Worm (Caenorhabditis elegans) whole organism, L2 larva: Measurements from ENCODE around the gene pxn-2.

Experiments used
- C34F6.9 ChIP-seq: fragments of 150-350 bp; optimal IDR thresholded peaks from 2 replicates; lab custom pipeline; 2014; ENCODE audit warnings: missing biosample characterization, missing genetic modification characterization
- F13H6.1 ChIP-seq: sonication (generic microtip); optimal IDR thresholded peaks from 2 replicates; lab custom pipeline; 2016; ENCODE audit warnings: missing genetic modification characterization, missing compliant biosample characterization
- Y55F3AM.14 ChIP-seq: fragments of 200-800 bp; sonication (Bioruptor generic); optimal IDR thresholded peaks from 2 replicates; lab custom pipeline; 2018; ENCODE audit warnings: mild to moderate bottlenecking, missing genetic modification characterization, missing compliant biosample characterization
- ZK546.5 ChIP-seq: sonication (generic microtip); optimal IDR thresholded peaks from 2 replicates; lab custom pipeline; 2017; ENCODE audit warnings: missing biosample characterization, missing genetic modification characterization
- alr-1 ChIP-seq: fragments of 150-350 bp; optimal IDR thresholded peaks from 2 replicates; lab custom pipeline; 2014; ENCODE audit warnings: missing biosample characterization, missing genetic modification characterization
- aly-2 ChIP-seq: fragments of 150-350 bp; optimal IDR thresholded peaks from 2 replicates; lab custom pipeline; 2014; ENCODE audit warnings: missing biosample characterization, missing genetic modification characterization
- blmp-1 ChIP-seq: sonication (generic microtip); optimal IDR thresholded peaks from 2 replicates; lab custom pipeline; 2017; ENCODE audit warnings: missing genetic modification characterization, mild to moderate bottlenecking, missing compliant biosample characterization, antibody characterized with exemption, moderate library complexity; ENCODE audit not compliant: insufficient read depth
- ceh-82 ChIP-seq: fragments of 150-350 bp; optimal IDR thresholded peaks from 2 replicates; lab custom pipeline; 2014; ENCODE audit warnings: missing biosample characterization, missing genetic modification characterization
- crh-2 ChIP-seq: sonication (generic microtip); optimal IDR thresholded peaks from 2 replicates; lab custom pipeline; 2017; ENCODE audit warnings: missing biosample characterization, missing genetic modification characterization
- dmd-4 ChIP-seq: sonication (generic microtip); optimal IDR thresholded peaks from 2 replicates; lab custom pipeline; 2017; ENCODE audit warnings: missing biosample characterization, missing genetic modification characterization
- elt-1 ChIP-seq: fragments of 150-350 bp; optimal IDR thresholded peaks from 2 replicates; lab custom pipeline; 2014; ENCODE audit warnings: missing biosample characterization, missing genetic modification characterization
- elt-3 ChIP-seq: sonication (generic microtip); optimal IDR thresholded peaks from 2 replicates; lab custom pipeline; 2017; ENCODE audit warnings: missing biosample characterization, missing genetic modification characterization
- fos-1 ChIP-seq: fragments of 150-350 bp; optimal IDR thresholded peaks from 2 replicates; lab custom pipeline; 2014; ENCODE audit warnings: missing biosample characterization, missing genetic modification characterization
- lin-11 ChIP-seq: fragments of 150-350 bp; sonication (generic microtip); optimal IDR thresholded peaks from 2 replicates; lab custom pipeline; 2014; ENCODE audit warnings: missing biosample characterization, missing genetic modification characterization, inconsistent platforms, mixed read lengths
- lin-13 ChIP-seq: fragments of 150-350 bp; optimal IDR thresholded peaks from 2 replicates; lab custom pipeline; 2014; ENCODE audit warnings: missing biosample characterization, missing genetic modification reagents, missing genetic modification characterization
- lsy-2 ChIP-seq, 2 experiments: fragments of 150-350 bp in 1 of 2; sonication (generic microtip) in 1 of 2; optimal IDR thresholded peaks; 2 replicates each; lab custom pipeline; 2014 to 2017; ENCODE audit warnings: missing biosample characterization in 2 of 2, missing genetic modification characterization in 2 of 2
- mdl-1 ChIP-seq, 2 experiments: fragments of 150-350 bp in 1 of 2; sonication (generic microtip) in 1 of 2; optimal IDR thresholded peaks; 2 replicates each; lab custom pipeline; 2017; ENCODE audit warnings: missing biosample characterization in 2 of 2, missing genetic modification characterization in 2 of 2
- nhr-129 ChIP-seq: fragments of 150-350 bp; optimal IDR thresholded peaks from 2 replicates; lab custom pipeline; 2014; ENCODE audit warnings: missing biosample characterization, missing genetic modification characterization
- nhr-23 ChIP-seq: fragments of 150-350 bp; optimal IDR thresholded peaks from 2 replicates; lab custom pipeline; 2014; ENCODE audit warnings: missing biosample characterization, missing genetic modification reagents, missing genetic modification characterization
- nhr-25 ChIP-seq: fragments of 150-350 bp; sonication (generic microtip); optimal IDR thresholded peaks from 3 replicates; lab custom pipeline; 2014; ENCODE audit warnings: missing biosample characterization, missing genetic modification characterization
- peb-1 ChIP-seq: fragments of 150-350 bp; optimal IDR thresholded peaks from 2 replicates; lab custom pipeline; 2014; ENCODE audit warnings: missing biosample characterization, missing genetic modification characterization
- sem-4 ChIP-seq: fragments of 150-350 bp; optimal IDR thresholded peaks from 2 replicates; lab custom pipeline; 2014; ENCODE audit warnings: missing biosample characterization, missing genetic modification reagents, missing genetic modification characterization
- sma-3 ChIP-seq: sonication (generic microtip); optimal IDR thresholded peaks from 2 replicates; lab custom pipeline; 2016; ENCODE audit warnings: missing genetic modification reagents, missing genetic modification characterization, missing compliant biosample characterization
- sma-9 ChIP-seq, 2 experiments: fragments of 150-350 bp in 1 of 2; sonication (generic microtip) in 1 of 2; optimal IDR thresholded peaks; 2 replicates each; lab custom pipeline; 2014 to 2016; ENCODE audit warnings: missing genetic modification characterization in 2 of 2, mild to moderate bottlenecking in 1 of 2, missing biosample characterization in 1 of 2, missing compliant biosample characterization in 1 of 2, missing genetic modification reagents in 1 of 2, moderate library complexity in 1 of 2
- snpc-4 ChIP-seq: fragments of 150-350 bp; optimal IDR thresholded peaks from 2 replicates; lab custom pipeline; 2014; ENCODE audit warnings: missing biosample characterization, missing genetic modification characterization
- unc-39 ChIP-seq: fragments of 150-350 bp; optimal IDR thresholded peaks from 2 replicates; lab custom pipeline; 2014; ENCODE audit warnings: missing biosample characterization, missing genetic modification characterization
- unc-62 ChIP-seq: fragments of 150-350 bp; optimal IDR thresholded peaks from 2 replicates; lab custom pipeline; 2014; ENCODE audit warnings: missing biosample characterization, missing genetic modification reagents, missing genetic modification characterization
- ztf-11 ChIP-seq: sonication (generic microtip); optimal IDR thresholded peaks from 2 replicates; lab custom pipeline; 2017; ENCODE audit warnings: missing biosample characterization, missing genetic modification characterization
- ztf-4 ChIP-seq: fragments of 150-350 bp; optimal IDR thresholded peaks from 2 replicates; lab custom pipeline; 2014; ENCODE audit warnings: missing biosample characterization, missing genetic modification characterization

Gene pxn-2

DNA sequence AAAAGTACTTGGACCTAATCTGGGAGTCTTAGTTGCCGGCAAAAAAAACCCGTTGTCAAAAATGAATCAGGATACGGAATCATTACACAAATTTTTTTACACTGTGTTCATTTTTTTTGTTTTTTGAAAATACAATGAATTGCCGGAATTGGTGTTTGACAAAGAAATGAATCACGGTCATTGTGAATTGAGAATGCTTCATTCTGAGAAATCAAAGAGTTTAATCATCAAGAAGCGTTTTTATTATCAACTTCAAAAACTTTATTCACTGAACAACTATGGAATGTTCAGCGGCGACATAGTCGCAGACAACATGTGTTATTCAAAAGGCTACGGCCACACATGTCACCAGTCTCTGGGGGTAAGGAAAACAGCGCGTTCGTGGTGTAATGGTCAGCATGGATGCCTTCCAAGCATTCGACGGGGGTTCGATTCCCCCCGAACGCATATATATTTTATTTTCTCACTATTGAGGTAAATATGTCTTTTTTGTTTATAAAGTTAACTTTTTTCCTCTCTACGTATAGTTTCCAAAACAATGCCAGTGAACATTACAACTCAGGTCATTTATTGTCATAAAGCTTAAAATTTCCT, 15.5 kb downstream of the pxn-2 start, which contains the start of gene nas-10 (continued):
- peak; percentile 75 for TF ChIP-seq sma-9 (GFP tag; optimal IDR thresholded peaks at IDR 0.05; lab: Kevin White, UChicago)
- no peak for TF ChIP-seq sma-9 (tag; optimal IDR thresholded peaks at IDR 0.05; lab: Kevin White, UChicago)
- TF ChIP-seq elt-1 (tag; lab: Kevin White, UChicago), result no peak
- no peak for TF ChIP-seq ztf-11 (tag; lab: Kevin White, UChicago)
- peak; percentile 39 for TF ChIP-seq lin-13 (GFP tag; lab: Kevin White, UChicago)
- peak; percentile 67 for TF ChIP-seq nhr-129 (tag; lab: Kevin White, UChicago)
- no peak for TF ChIP-seq nhr-23 (tag; lab: Kevin White, UChicago)
- TF ChIP-seq ztf-4 (tag; lab: Kevin White, UChicago), result no peak
- TF ChIP-seq fos-1 (tag; lab: Kevin White, UChicago), result peak; percentile 46
- TF ChIP-seq, all 48 proteins: peak for 15

DNA sequence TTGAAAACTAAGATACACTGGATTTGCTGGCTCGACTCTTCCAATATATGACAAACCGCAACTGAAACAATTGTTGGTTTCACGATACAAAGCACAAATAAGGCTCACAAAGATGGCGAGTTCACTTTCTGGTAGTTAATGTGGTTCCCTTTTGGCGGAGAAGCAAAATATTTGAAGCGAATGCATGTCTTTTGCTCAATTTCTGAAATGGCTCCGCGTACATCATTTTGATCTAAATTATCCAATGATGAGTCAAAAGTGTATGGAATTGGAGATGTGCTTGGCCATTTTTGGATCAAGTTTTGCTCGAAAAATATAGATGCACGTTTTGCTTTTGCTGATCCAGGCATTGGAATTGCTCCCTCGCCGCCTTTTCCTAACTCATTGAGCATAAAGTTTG, 17.4 kb downstream of the pxn-2 start:
- TF ChIP-seq lin-11 (tag; lab: Kevin White, UChicago) (no peak), elt-3 (tag; lab: Kevin White, UChicago) (no peak), ZK546.5 (tag; lab: Kevin White, UChicago) (no peak), lin-13 (GFP tag; lab: Kevin White, UChicago) (no peak), unc-39 (tag; lab: Kevin White, UChicago) (no peak), snpc-4 (tag; lab: Kevin White, UChicago) (no peak), nhr-129 (tag; lab: Kevin White, UChicago) (no peak), sma-3 (no peak), sma-9 (GFP tag; optimal IDR thresholded peaks at IDR 0.05; lab: Kevin White, UChicago) (no peak), sma-9 (tag; optimal IDR thresholded peaks at IDR 0.05; lab: Kevin White, UChicago) (no peak), aly-2 (no peak), dmd-4 (tag; lab: Kevin White, UChicago) (no peak), nhr-25 (tag; lab: Kevin White, UChicago) (no peak), F13H6.1 (tag; lab: Kevin White, UChicago) (no peak), C34F6.9 (tag; lab: Kevin White, UChicago) (no peak)

DNA sequence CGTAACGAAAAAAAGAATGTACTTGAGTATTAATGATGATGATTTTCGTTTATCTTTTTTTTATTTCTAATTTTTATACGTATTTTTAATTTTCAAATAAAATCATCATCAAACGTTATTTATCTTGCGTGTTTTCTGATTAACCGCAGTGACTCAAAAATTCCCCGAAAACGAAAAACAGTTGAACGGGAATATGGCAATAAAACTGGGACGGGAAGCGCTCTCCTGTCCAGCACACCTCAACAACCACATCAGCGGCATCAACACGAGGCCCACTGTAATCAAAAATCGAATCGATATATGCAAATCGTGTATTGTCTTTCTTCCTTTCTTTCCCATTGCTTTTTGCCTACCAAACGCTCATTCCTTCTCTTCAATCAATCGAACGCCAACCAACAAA, 19.9 kb downstream of the pxn-2 start, which contains the start of gene K09C8.2:
K09C8.2 (plus strand) TSS at position 301 of the 400 bp plus-strand sequence.
- TF ChIP-seq nhr-129 (tag; lab: Kevin White, UChicago) (no peak), Y55F3AM.14 (GFP tag; lab: Kevin White, UChicago) (no peak)

DNA sequence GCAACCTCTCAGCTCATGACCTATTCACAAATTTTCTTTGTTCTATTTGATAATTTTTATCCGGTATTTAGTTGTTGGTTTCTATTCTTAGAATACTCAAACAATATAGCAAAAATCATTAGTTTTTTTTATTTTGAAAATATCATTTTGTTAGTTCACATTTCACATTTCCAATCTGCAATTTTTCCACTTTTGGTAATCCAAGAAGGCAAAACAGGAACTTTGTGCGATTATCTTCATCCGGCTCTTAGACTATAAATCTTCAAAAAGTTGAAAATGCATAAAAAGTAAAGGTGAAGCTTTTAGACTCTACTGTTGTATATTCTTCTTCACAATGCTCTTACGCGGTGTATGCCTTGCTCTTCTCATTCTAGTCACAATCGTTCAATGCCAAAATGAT, 20.7 kb downstream of the pxn-2 start, which contains the start of gene nlp-19:
nlp-19 (plus strand) TSS at position 301 of the 400 bp plus-strand sequence.
- TF ChIP-seq C34F6.9 (tag; lab: Kevin White, UChicago), result no peak

DNA sequence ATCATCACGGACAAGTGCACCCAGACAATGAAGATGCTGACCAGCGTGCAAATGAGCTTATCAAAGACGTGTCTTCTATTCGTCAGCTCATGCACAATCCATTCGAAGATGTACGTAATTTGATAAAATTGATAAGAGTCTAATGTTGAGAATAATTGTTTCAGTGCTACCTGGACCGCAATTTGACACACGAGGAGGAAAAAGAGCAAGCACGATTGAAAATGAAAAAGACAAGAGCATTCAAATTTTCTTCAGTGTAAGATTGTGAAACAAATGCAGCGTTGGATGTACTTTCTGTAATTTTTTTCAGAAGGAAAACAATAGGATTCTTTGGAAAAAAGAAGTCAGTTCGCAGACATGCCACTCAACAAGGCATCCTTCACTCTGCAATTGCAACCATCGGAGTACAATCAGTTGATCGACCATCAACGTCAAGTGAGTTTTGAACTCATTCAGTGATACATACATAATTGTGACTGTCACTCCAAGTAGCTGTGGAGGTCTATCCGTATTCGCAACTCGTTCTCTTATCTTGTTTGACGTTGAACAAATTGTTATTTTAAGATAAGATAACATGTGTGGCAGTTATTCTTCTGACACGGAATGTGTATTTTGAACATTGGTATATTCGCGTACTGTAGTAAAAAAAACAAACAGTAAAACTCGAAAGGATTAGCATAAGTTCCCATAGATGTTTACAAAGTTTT, 22.0 kb downstream of the pxn-2 start:
- TF ChIP-seq unc-62 (GFP tag; lab: Kevin White, UChicago) (no peak), fos-1 (tag; lab: Kevin White, UChicago) (peak; percentile 22)

DNA sequence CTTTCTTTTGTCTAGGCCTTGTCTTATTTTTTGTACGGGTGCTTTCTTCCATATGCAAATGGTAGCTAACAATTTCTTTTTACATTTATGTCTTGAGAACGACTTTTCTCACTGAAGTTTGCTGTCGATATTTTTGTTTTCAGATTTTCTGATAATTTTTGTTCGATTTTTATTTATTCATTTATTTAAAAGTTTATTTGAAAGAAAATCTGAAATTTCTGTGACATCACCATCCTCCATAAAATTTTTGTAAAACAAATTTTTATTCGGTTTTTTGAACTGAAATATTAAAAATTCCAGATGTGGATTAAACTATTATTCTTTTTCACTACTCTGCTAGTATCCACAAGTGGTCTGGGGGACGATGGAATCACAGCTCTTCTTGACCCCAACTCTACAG, 25.3 kb downstream of the pxn-2 start, which contains the start of gene pbo-4:
pbo-4 (plus strand) TSS at position 301 of the 400 bp plus-strand sequence.
- TF ChIP-seq elt-3 (tag; lab: Kevin White, UChicago), result no peak
- TF ChIP-seq lin-11 (tag; lab: Kevin White, UChicago), result no peak
- TF ChIP-seq alr-1 (tag; lab: Kevin White, UChicago), result no peak
- no peak for TF ChIP-seq C34F6.9 (tag; lab: Kevin White, UChicago)
- TF ChIP-seq blmp-1 (tag; lab: Kevin White, UChicago), result no peak
- no peak for TF ChIP-seq ztf-11 (tag; lab: Kevin White, UChicago)
- TF ChIP-seq mdl-1 (tag; optimal IDR thresholded peaks at IDR 0.05; lab: Kevin White, UChicago), result no peak
- no peak for TF ChIP-seq snpc-4 (tag; lab: Kevin White, UChicago)
- no peak for TF ChIP-seq lsy-2 (tag; optimal IDR thresholded peaks at IDR 0.05; lab: Kevin White, UChicago)
- TF ChIP-seq crh-2 (tag; lab: Kevin White, UChicago), result no peak
- no peak for TF ChIP-seq dmd-4 (tag; lab: Kevin White, UChicago)
- no peak for TF ChIP-seq sem-4 (tag; lab: Kevin White, UChicago)
- TF ChIP-seq ceh-82, result no peak
- TF ChIP-seq peb-1 (tag; lab: Kevin White, UChicago), result no peak
- TF ChIP-seq, all 48 proteins: peak for 0
